Worm (Caenorhabditis elegans) whole organism, midembryonic: Measurements from ENCODE around the gene T05A7.12.

Source experiments
- T22C8.4 ChIP-seq: fragments of 200-800 bp; sonication (Bioruptor generic); IDR thresholded peaks from 2 replicates; pipeline ENCODE4 v1.3.6; 2022; ENCODE audit warnings: missing genetic modification characterization, missing compliant biosample characterization
- cog-1 ChIP-seq: sonication (generic microtip); optimal IDR thresholded peaks from 2 replicates; lab custom pipeline; 2016; ENCODE audit warnings: missing genetic modification characterization, missing compliant biosample characterization
- flt-1 ChIP-seq: fragments of 200-800 bp; sonication (Bioruptor generic); IDR thresholded peaks from 2 replicates; pipeline ENCODE4 v1.3.6; 2022; ENCODE audit warnings: missing genetic modification characterization, missing compliant biosample characterization
- klf-2 ChIP-seq: fragments of 200-800 bp; sonication (Bioruptor generic); conservative IDR thresholded peaks from 2 replicates; pipeline ENCODE4 v1.3.6; 2022; ENCODE audit warnings: missing genetic modification reagents, missing genetic modification characterization, missing compliant biosample characterization
- med-1 ChIP-seq: sonication (generic microtip); optimal IDR thresholded peaks from 2 replicates; lab custom pipeline; 2017; ENCODE audit warnings: missing genetic modification characterization, mild to moderate bottlenecking, missing compliant biosample characterization, antibody characterized with exemption, missing genetic modification reagents; ENCODE audit not compliant: insufficient read depth
- ref-1 ChIP-seq: fragments of 200-800 bp; sonication (Bioruptor generic); conservative IDR thresholded peaks from 2 replicates; pipeline ENCODE4 v1.3.6; 2022; ENCODE audit warnings: missing genetic modification reagents, missing genetic modification characterization, missing compliant biosample characterization
- tab-1 ChIP-seq: fragments of 200-800 bp; sonication (Bioruptor generic); IDR thresholded peaks from 2 replicates; pipeline ENCODE4 v1.3.6; 2022; ENCODE audit warnings: missing genetic modification characterization, missing compliant biosample characterization
- ztf-23 ChIP-seq: fragments of 200-800 bp; sonication (Bioruptor generic); IDR thresholded peaks from 2 replicates; pipeline ENCODE4 v1.3.6; 2022; ENCODE audit warnings: missing genetic modification reagents, missing genetic modification characterization, missing compliant biosample characterization
- ztf-29 ChIP-seq: fragments of 200-800 bp; sonication (Bioruptor generic); IDR thresholded peaks from 2 replicates; pipeline ENCODE4 v1.3.6; 2022; ENCODE audit warnings: missing genetic modification reagents, missing genetic modification characterization, missing compliant biosample characterization

The T05A7.12 gene

ce11 chrII:4673670-4674069, 10.6 kb upstream of the T05A7.12 start:
- TF ChIP-seq T22C8.4 (GFP tag; lab: Robert Waterston, UW) (no peak), tab-1 (no peak), ztf-29 (GFP tag; lab: Robert Waterston, UW) (no peak), cog-1 (no peak), flt-1 (GFP tag; lab: Robert Waterston, UW) (no peak), ref-1 (no peak), ztf-23 (GFP tag; lab: Robert Waterston, UW) (no peak), klf-2 (no peak), med-1 (GFP tag; lab: Kevin White, UChicago) (no peak)

ce11 chrII:4673242-4673641, 10.2 kb upstream of the T05A7.12 start:
- TF ChIP-seq T22C8.4 (GFP tag; lab: Robert Waterston, UW) (no peak), ref-1 (no peak), ztf-23 (GFP tag; lab: Robert Waterston, UW) (no peak), ztf-29 (GFP tag; lab: Robert Waterston, UW) (no peak), flt-1 (GFP tag; lab: Robert Waterston, UW) (no peak), cog-1 (no peak), tab-1 (no peak), med-1 (GFP tag; lab: Kevin White, UChicago) (no peak), klf-2 (no peak)

- TF ChIP-seq tab-1 (no peak), klf-2 (no peak), med-1 (GFP tag; lab: Kevin White, UChicago) (no peak), cog-1 (peak; percentile 66), ztf-29 (GFP tag; lab: Robert Waterston, UW) (no peak), ztf-23 (GFP tag; lab: Robert Waterston, UW) (0 out of 2 replicates have a peak, but pooled peaks have one; percentile 52), T22C8.4 (GFP tag; lab: Robert Waterston, UW) (peak; percentile 52), ref-1 (no peak), flt-1 (GFP tag; lab: Robert Waterston, UW) (0 out of 2 replicates have a peak, but pooled peaks have one; percentile 37)
Measured at ce11 chrII:4672584-4673110, 9.6 kb upstream of the T05A7.12 start, which contains the start of the genes clec-140 and hmg-11. Gene clec-140, plus strand, starts transcription at chrII:4673060. Gene hmg-11, plus strand, starts transcription at chrII:4673085.

- TF ChIP-seq cog-1, result no peak
- no peak for TF ChIP-seq ztf-29 (GFP tag; lab: Robert Waterston, UW)
- no peak for TF ChIP-seq flt-1 (GFP tag; lab: Robert Waterston, UW)
- TF ChIP-seq T22C8.4 (GFP tag; lab: Robert Waterston, UW), result no peak
- no peak for TF ChIP-seq ref-1
- TF ChIP-seq ztf-23 (GFP tag; lab: Robert Waterston, UW), result no peak
- no peak for TF ChIP-seq klf-2
- TF ChIP-seq tab-1, result no peak
- TF ChIP-seq med-1 (GFP tag; lab: Kevin White, UChicago), result no peak
Measured at ce11 chrII:4671692-4672091, 8.6 kb upstream of the T05A7.12 start, which contains the start of gene T05A7.6. Gene T05A7.6, minus strand, starts transcription at chrII:4671792.

- TF ChIP-seq ztf-29 (GFP tag; lab: Robert Waterston, UW) (no peak), flt-1 (GFP tag; lab: Robert Waterston, UW) (no peak), klf-2 (no peak), T22C8.4 (GFP tag; lab: Robert Waterston, UW) (no peak), ztf-23 (GFP tag; lab: Robert Waterston, UW) (no peak), ref-1 (no peak), med-1 (GFP tag; lab: Kevin White, UChicago) (no peak), tab-1 (no peak), cog-1 (no peak)
Measured at ce11 chrII:4667572-4667971, 4.5 kb upstream of the T05A7.12 start, which contains the start of gene fut-5. Gene fut-5, minus strand, starts transcription at chrII:4667672.

ce11 chrII:4665359-4665758, 2.3 kb upstream of the T05A7.12 start, which contains the start of gene T05A7.11:
Gene T05A7.11, minus strand, starts transcription at chrII:4665459.
- TF ChIP-seq klf-2 (no peak), med-1 (GFP tag; lab: Kevin White, UChicago) (no peak), flt-1 (GFP tag; lab: Robert Waterston, UW) (no peak), cog-1 (no peak), tab-1 (no peak), T22C8.4 (GFP tag; lab: Robert Waterston, UW) (no peak)

ce11 chrII:4661278-4661677, 1.8 kb downstream of the T05A7.12 start, which contains the start of gene T05A7.13:
Gene T05A7.13, minus strand, starts transcription at chrII:4661378.
- TF ChIP-seq T22C8.4 (GFP tag; lab: Robert Waterston, UW) (no peak), ref-1 (no peak)

- no peak for TF ChIP-seq ztf-29 (GFP tag; lab: Robert Waterston, UW)
- no peak for TF ChIP-seq flt-1 (GFP tag; lab: Robert Waterston, UW)
- no peak for TF ChIP-seq ztf-23 (GFP tag; lab: Robert Waterston, UW)
- TF ChIP-seq ref-1, result no peak
- no peak for TF ChIP-seq klf-2
- no peak for TF ChIP-seq tab-1
- no peak for TF ChIP-seq med-1 (GFP tag; lab: Kevin White, UChicago)
- no peak for TF ChIP-seq T22C8.4 (GFP tag; lab: Robert Waterston, UW)
- TF ChIP-seq cog-1, result no peak
Measured at ce11 chrII:4658245-4658644, 4.8 kb downstream of the T05A7.12 start.

- no peak for TF ChIP-seq flt-1 (GFP tag; lab: Robert Waterston, UW)
- TF ChIP-seq ztf-23 (GFP tag; lab: Robert Waterston, UW), result no peak
- TF ChIP-seq T22C8.4 (GFP tag; lab: Robert Waterston, UW), result no peak
- no peak for TF ChIP-seq med-1 (GFP tag; lab: Kevin White, UChicago)
- no peak for TF ChIP-seq ref-1
- TF ChIP-seq cog-1, result no peak
- TF ChIP-seq tab-1, result no peak
- no peak for TF ChIP-seq ztf-29 (GFP tag; lab: Robert Waterston, UW)
- no peak for TF ChIP-seq klf-2
Measured at ce11 chrII:4657370-4657769, 5.7 kb downstream of the T05A7.12 start.

ce11 chrII:4655834-4656233, 7.3 kb downstream of the T05A7.12 start, which contains the start of gene fut-6:
Gene fut-6, minus strand, starts transcription at chrII:4655934.
- TF ChIP-seq ztf-29 (GFP tag; lab: Robert Waterston, UW) (no peak), T22C8.4 (GFP tag; lab: Robert Waterston, UW) (no peak), flt-1 (GFP tag; lab: Robert Waterston, UW) (no peak), klf-2 (no peak), ref-1 (no peak), cog-1 (no peak), tab-1 (no peak), med-1 (GFP tag; lab: Kevin White, UChicago) (no peak), ztf-23 (GFP tag; lab: Robert Waterston, UW) (no peak)
